Worm (Caenorhabditis elegans) whole organism, late embryonic: Measurements from ENCODE around the gene srt-18.

Experiments used
- K09A11.1 ChIP-seq: sonication (generic microtip); optimal IDR thresholded peaks from 2 replicates; lab custom pipeline; 2017; ENCODE audit warnings: antibody characterized with exemption, mild to moderate bottlenecking, missing genetic modification characterization, missing compliant biosample characterization; ENCODE audit not compliant: insufficient read depth
- ama-1 ChIP-seq: fragments of 150-350 bp; optimal IDR thresholded peaks from 2 replicates; lab custom pipeline; 2014
- ceh-19 ChIP-seq: fragments of 200-800 bp; sonication (Bioruptor generic); optimal IDR thresholded peaks from 2 replicates; lab custom pipeline; 2018; ENCODE audit warnings: mild to moderate bottlenecking, missing genetic modification characterization, missing compliant biosample characterization
- ceh-6 ChIP-seq: fragments of 200-800 bp; sonication (Bioruptor generic); optimal IDR thresholded peaks from 2 replicates; lab custom pipeline; 2018; ENCODE audit warnings: mild to moderate bottlenecking, missing genetic modification characterization, missing compliant biosample characterization
- ceh-9 ChIP-seq: sonication (generic microtip); optimal IDR thresholded peaks from 2 replicates; lab custom pipeline; 2016; ENCODE audit warnings: mild to moderate bottlenecking, missing genetic modification characterization, inconsistent platforms, missing compliant biosample characterization
- ets-4 ChIP-seq: sonication (generic microtip); optimal IDR thresholded peaks from 2 replicates; lab custom pipeline; 2016; ENCODE audit warnings: missing genetic modification characterization, missing compliant biosample characterization
- eyg-1 ChIP-seq: sonication (generic microtip); optimal IDR thresholded peaks from 2 replicates; lab custom pipeline; 2016; ENCODE audit warnings: missing genotype, missing genetic modification characterization, missing compliant biosample characterization
- fax-1 ChIP-seq: sonication (generic microtip); optimal IDR thresholded peaks from 2 replicates; lab custom pipeline; 2016; ENCODE audit warnings: missing genotype, missing genetic modification characterization, missing compliant biosample characterization
- fkh-6 ChIP-seq: sonication (generic microtip); optimal IDR thresholded peaks from 2 replicates; lab custom pipeline; 2016; ENCODE audit warnings: missing genetic modification characterization, missing compliant biosample characterization
- gmeb-2 ChIP-seq: sonication (generic microtip); optimal IDR thresholded peaks from 2 replicates; lab custom pipeline; 2016; ENCODE audit warnings: missing genetic modification characterization, inconsistent platforms, missing compliant biosample characterization
- hlh-15 ChIP-seq: sonication (generic microtip); optimal IDR thresholded peaks from 2 replicates; lab custom pipeline; 2016; ENCODE audit warnings: missing genetic modification characterization, missing compliant biosample characterization
- hlh-8 ChIP-seq: sonication (generic microtip); optimal IDR thresholded peaks from 2 replicates; lab custom pipeline; 2016; ENCODE audit warnings: missing genotype, missing genetic modification characterization, missing compliant biosample characterization
- lin-11 ChIP-seq: fragments of 200-800 bp; sonication (Bioruptor generic); optimal IDR thresholded peaks from 2 replicates; lab custom pipeline; 2018; ENCODE audit warnings: mild to moderate bottlenecking, missing genetic modification characterization, missing compliant biosample characterization
- mec-3 ChIP-seq: sonication (generic microtip); optimal IDR thresholded peaks from 2 replicates; lab custom pipeline; 2016; ENCODE audit warnings: borderline replicate concordance, missing genetic modification characterization, missing compliant biosample characterization
- nhr-232 ChIP-seq: sonication (generic microtip); optimal IDR thresholded peaks from 2 replicates; lab custom pipeline; 2016; ENCODE audit warnings: missing genetic modification characterization, missing compliant biosample characterization
- odd-2 ChIP-seq: sonication (generic microtip); optimal IDR thresholded peaks from 2 replicates; lab custom pipeline; 2017; ENCODE audit warnings: antibody characterized with exemption, mild to moderate bottlenecking, missing genetic modification characterization, missing compliant biosample characterization
- pag-3 ChIP-seq: sonication (generic microtip); optimal IDR thresholded peaks from 2 replicates; lab custom pipeline; 2016; ENCODE audit warnings: missing compliant biosample characterization, missing genetic modification characterization, borderline replicate concordance
- pax-1 ChIP-seq: fragments of 150-350 bp; optimal IDR thresholded peaks from 2 replicates; lab custom pipeline; 2014; ENCODE audit warnings: missing biosample characterization, missing genetic modification characterization
- pros-1 ChIP-seq: fragments of 150-350 bp; optimal IDR thresholded peaks from 2 replicates; lab custom pipeline; 2014; ENCODE audit warnings: missing biosample characterization, missing genetic modification reagents, missing genetic modification characterization
- sox-4 ChIP-seq: sonication (generic microtip); optimal IDR thresholded peaks from 2 replicates; lab custom pipeline; 2017; ENCODE audit warnings: mild to moderate bottlenecking, missing genetic modification characterization, inconsistent platforms, missing compliant biosample characterization
- tbx-2 ChIP-seq: sonication (generic microtip); optimal IDR thresholded peaks from 2 replicates; lab custom pipeline; 2016; ENCODE audit warnings: missing genetic modification characterization, missing compliant biosample characterization
- unc-42 ChIP-seq: sonication (generic microtip); optimal IDR thresholded peaks from 2 replicates; lab custom pipeline; 2016; ENCODE audit warnings: missing genotype, missing genetic modification characterization, missing compliant biosample characterization
- zip-5 ChIP-seq: sonication (generic microtip); optimal IDR thresholded peaks from 2 replicates; lab custom pipeline; 2016; ENCODE audit warnings: missing genetic modification characterization, missing compliant biosample characterization

srt-18 gene

ce11 chrV:8974889-8975422 lies 40.5 kb downstream of the srt-18 start, which contains the start of gene nhr-143:
Gene nhr-143 (minus strand): TSS chrV:8974939.
- no peak for TF ChIP-seq eyg-1 (tag; lab: Kevin White, UChicago)
- no peak for TF ChIP-seq ets-4 (tag; lab: Kevin White, UChicago)
- TF ChIP-seq ama-1 (lab: Kevin White, UChicago), result no peak
- no peak for TF ChIP-seq sox-4 (tag; lab: Kevin White, UChicago)
- TF ChIP-seq ceh-6 (GFP tag; lab: Kevin White, UChicago), result no peak
- no peak for TF ChIP-seq tbx-2
- no peak for TF ChIP-seq ceh-19 (GFP tag; lab: Kevin White, UChicago)
- TF ChIP-seq pag-3, result no peak
- no peak for TF ChIP-seq hlh-8 (tag; lab: Kevin White, UChicago)
- TF ChIP-seq ceh-9 (tag; lab: Kevin White, UChicago), result no peak
- no peak for TF ChIP-seq unc-42 (tag; lab: Kevin White, UChicago)

DNA sequence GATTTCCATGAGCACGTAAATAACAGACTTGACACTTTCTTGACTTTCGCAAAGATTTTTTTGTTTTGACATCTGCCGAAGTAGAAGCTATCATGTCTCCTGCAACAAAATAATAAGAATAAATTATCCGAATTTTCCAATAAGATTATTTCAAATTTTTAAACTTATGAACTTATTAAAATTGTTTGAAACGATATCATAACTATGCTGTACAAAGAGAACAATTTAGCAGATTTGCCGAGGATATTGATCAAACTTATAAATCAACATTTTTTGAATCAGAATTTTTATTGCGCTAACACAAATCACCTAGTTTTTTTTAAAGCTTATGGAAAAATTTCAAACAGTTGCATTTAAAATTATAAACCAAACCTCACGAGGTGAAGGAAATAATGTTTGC lies 43.2 kb downstream of the srt-18 start, which contains the start of gene nhr-195:
Gene nhr-195 (minus strand): TSS at position 101 of the 400 bp plus-strand sequence.
- TF ChIP-seq odd-2 (no peak), mec-3 (tag; lab: Kevin White, UChicago) (no peak), pax-1 (no peak), gmeb-2 (tag; lab: Kevin White, UChicago) (no peak), zip-5 (tag; lab: Kevin White, UChicago) (no peak), K09A11.1 (tag; lab: Kevin White, UChicago) (no peak), pros-1 (no peak)

DNA sequence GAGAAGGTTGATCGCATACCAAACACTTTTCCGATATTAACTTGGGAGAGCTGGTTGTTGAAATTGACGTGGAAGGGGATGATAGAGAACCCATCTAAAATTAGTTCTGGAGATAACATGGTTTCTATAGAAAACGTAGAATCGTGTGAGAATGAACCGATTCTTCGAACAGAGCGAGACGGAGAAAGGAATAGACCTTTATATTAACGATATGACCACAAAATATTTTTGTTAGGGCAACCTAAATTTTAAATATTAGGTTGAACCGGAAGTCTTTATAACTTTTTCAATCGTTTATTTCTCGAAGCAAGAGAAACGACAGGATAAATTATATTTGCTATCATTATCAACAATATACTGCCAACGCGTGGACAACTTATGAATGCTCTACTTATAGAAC lies 49.4 kb downstream of the srt-18 start, which contains the start of gene nhr-219:
Gene nhr-219 (minus strand): TSS at position 101 of the 400 bp plus-strand sequence.
- no peak for TF ChIP-seq lin-11 (tag; lab: Kevin White, UChicago)
- no peak for TF ChIP-seq hlh-15 (tag; lab: Kevin White, UChicago)
- TF ChIP-seq fax-1 (tag; lab: Kevin White, UChicago), result no peak
- no peak for TF ChIP-seq ceh-19 (GFP tag; lab: Kevin White, UChicago)
- no peak for TF ChIP-seq odd-2
- TF ChIP-seq unc-42 (tag; lab: Kevin White, UChicago), result no peak
- no peak for TF ChIP-seq fkh-6
- no peak for TF ChIP-seq nhr-232 (tag; lab: Kevin White, UChicago)
